Fruit fly (Drosophila melanogaster): ENCODE results near the gene Acp24A4.

- TF ChIP-seq CG7357 (GFP tag; IDR thresholded peaks at IDR 0.05) (no peak), hbn (GFP tag; IDR thresholded peaks at IDR 0.05; ENCODE audit: partially characterized antibody) (no peak), corto (GFP tag; optimal IDR thresholded peaks at IDR 0.05) (no peak), CG42726 (GFP tag; IDR thresholded peaks at IDR 0.05; ENCODE audit: partially characterized antibody) (no peak), mam (GFP tag; optimal IDR thresholded peaks at IDR 0.05) (no peak), CG9609 (GFP tag; optimal IDR thresholded peaks at IDR 0.05) (no peak)
Measured at dm6 chr2L:3694920-3695319, 1.2 kb upstream of the Acp24A4 start, which contains the start of gene CG43165.

All from whole organism, embryonic.